Worm (Caenorhabditis elegans): Measurements from ENCODE around the gene wsp-1.

DNA sequence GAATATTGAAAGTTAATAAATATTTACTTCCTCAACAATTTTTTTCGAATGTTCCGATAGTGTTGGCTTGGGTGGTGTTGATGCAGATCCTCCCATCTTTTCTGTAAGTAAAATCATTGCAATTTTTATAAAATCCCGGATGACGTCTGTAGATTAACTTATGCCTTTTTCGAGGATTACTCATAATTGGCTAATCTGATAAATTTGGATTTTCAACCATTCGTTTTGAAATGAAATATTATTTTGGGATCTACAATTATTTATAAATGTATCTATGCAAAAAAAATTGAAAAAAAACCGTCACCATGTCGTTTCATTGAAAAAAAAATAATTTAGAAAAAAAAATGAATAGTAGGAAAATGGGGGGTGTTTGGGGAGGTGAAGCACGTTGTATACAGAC lies 2.4 kb upstream of the wsp-1 start, which contains the start of gene glrx-22:
- no peak for TF ChIP-seq nhr-77 (tag; optimal IDR thresholded peaks at IDR 0.05)
- no peak for TF ChIP-seq snpc-4 (tag; optimal IDR thresholded peaks at IDR 0.05)
- no peak for TF ChIP-seq elt-1 (tag; optimal IDR thresholded peaks at IDR 0.05)
- TF ChIP-seq nhr-67 (tag; optimal IDR thresholded peaks at IDR 0.05) = no peak
- no peak for TF ChIP-seq aly-2 (tag; optimal IDR thresholded peaks at IDR 0.05)

Data from whole organism, L3 larva.